Fruit fly (Drosophila melanogaster) whole organism, embryonic: Measurements from ENCODE around the gene CG14013.

Experiments
- BtbVII ChIP-seq: fragments of 200-800 bp; sonication (Bioruptor generic); optimal IDR thresholded peaks from 3 replicates; lab custom pipeline; 2017; ENCODE audit warnings: missing biosample characterization, mild to moderate bottlenecking, missing genetic modification characterization
- C15 ChIP-seq: fragments of 200-800 bp; sonication (Bioruptor generic); IDR thresholded peaks from 3 replicates; pipeline ENCODE4 v1.3.6; 2022; ENCODE audit warnings: missing biosample characterization, missing genetic modification characterization
- CG11696 ChIP-seq: fragments of 200-800 bp; sonication (Bioruptor generic); IDR thresholded peaks from 2 replicates; pipeline ENCODE4 v1.3.6; 2022; ENCODE audit warnings: missing biosample characterization, missing genetic modification characterization
- CG15696 ChIP-seq: fragments of 200-800 bp; sonication (Bioruptor generic); optimal IDR thresholded peaks from 2 replicates; lab custom pipeline; 2019; ENCODE audit warnings: missing biosample characterization, mild to moderate bottlenecking, missing genetic modification characterization, moderate library complexity
- CG17361 ChIP-seq: fragments of 200-800 bp; sonication (Bioruptor generic); IDR thresholded peaks from 3 replicates; pipeline ENCODE4 v1.3.6; 2022; ENCODE audit warnings: missing biosample characterization, missing genetic modification characterization
- CG18262 ChIP-seq: fragments of 200-800 bp; optimal IDR thresholded peaks from 3 replicates; lab custom pipeline; 2019; ENCODE audit warnings: missing biosample characterization, mild to moderate bottlenecking, missing genetic modification characterization, moderate library complexity
- CG31441 ChIP-seq: fragments of 200-800 bp; sonication (Bioruptor generic); IDR thresholded peaks from 2 replicates; pipeline ENCODE4 v1.3.6; 2022; ENCODE audit warnings: missing biosample characterization, missing genetic modification characterization
- CG32532 ChIP-seq: fragments of 200-800 bp; sonication (Bioruptor generic); IDR thresholded peaks from 2 replicates; pipeline ENCODE4 v1.3.6; 2022; ENCODE audit warnings: missing biosample characterization, missing genetic modification characterization
- CG3847 ChIP-seq: fragments of 200-800 bp; sonication (Bioruptor generic); IDR thresholded peaks from 2 replicates; pipeline ENCODE4 v1.3.6; 2022; ENCODE audit warnings: missing biosample characterization, missing genetic modification characterization
- CG6854 ChIP-seq: fragments of 200-800 bp; sonication (Bioruptor generic); optimal IDR thresholded peaks from 3 replicates; lab custom pipeline; 2017; ENCODE audit warnings: missing biosample characterization, mild to moderate bottlenecking, missing genetic modification characterization
- CG7839 ChIP-seq: fragments of 200-800 bp; sonication (Bioruptor generic); optimal IDR thresholded peaks from 3 replicates; lab custom pipeline; 2018; ENCODE audit warnings: missing biosample characterization, mild to moderate bottlenecking, missing genetic modification characterization, moderate library complexity
- CG8290 ChIP-seq, 3 experiments: fragments of 200-800 bp; sonication (Bioruptor generic); optimal IDR thresholded peaks; 2 replicates each; lab custom pipeline; 2016 to 2019; ENCODE audit warnings: missing biosample characterization in 3 of 3, missing genetic modification characterization in 3 of 3, mild to moderate bottlenecking in 2 of 3, moderate library complexity in 1 of 3
- CG8359 ChIP-seq: fragments of 200-800 bp; sonication (Bioruptor generic); optimal IDR thresholded peaks from 2 replicates; lab custom pipeline; 2017; ENCODE audit warnings: missing biosample characterization, mild to moderate bottlenecking, missing genetic modification characterization, borderline replicate concordance
- CG8765 ChIP-seq: fragments of 200-800 bp; sonication (Bioruptor generic); IDR thresholded peaks from 2 replicates; pipeline ENCODE4 v1.3.6; 2022; ENCODE audit warnings: missing biosample characterization, missing genetic modification characterization
- CG8924 ChIP-seq: fragments of 200-800 bp; optimal IDR thresholded peaks from 3 replicates; lab custom pipeline; 2019; ENCODE audit warnings: missing biosample characterization, mild to moderate bottlenecking, missing genetic modification characterization, moderate library complexity
- CG9727 ChIP-seq: fragments of 200-800 bp; sonication (Bioruptor generic); optimal IDR thresholded peaks from 3 replicates; lab custom pipeline; 2017; ENCODE audit warnings: missing biosample characterization, mild to moderate bottlenecking, missing genetic modification characterization
- Chrac-16 ChIP-seq: fragments of 200-800 bp; sonication (Bioruptor generic); optimal IDR thresholded peaks from 3 replicates; lab custom pipeline; 2016; ENCODE audit warnings: missing biosample characterization, missing genetic modification characterization
- Dbx ChIP-seq: fragments of 200-800 bp; sonication (Bioruptor generic); IDR thresholded peaks from 3 replicates; pipeline ENCODE4 v1.3.6; 2022; ENCODE audit warnings: missing biosample characterization, missing genetic modification characterization
- Dek ChIP-seq: fragments of 200-800 bp; sonication (Bioruptor generic); optimal IDR thresholded peaks from 3 replicates; lab custom pipeline; 2019; ENCODE audit warnings: missing biosample characterization, mild to moderate bottlenecking, missing genetic modification characterization, moderate library complexity
- Fer2 ChIP-seq: fragments of 200-800 bp; sonication (Bioruptor generic); optimal IDR thresholded peaks from 2 replicates; lab custom pipeline; 2018; ENCODE audit warnings: missing biosample characterization, mild to moderate bottlenecking, missing genetic modification characterization, moderate library complexity
- HLH54F ChIP-seq: fragments of 200-800 bp; sonication (Bioruptor generic); optimal IDR thresholded peaks from 3 replicates; lab custom pipeline; 2016; ENCODE audit warnings: missing biosample characterization, missing genetic modification characterization
- Hsf ChIP-seq: fragments of 200-800 bp; sonication (Bioruptor generic); optimal IDR thresholded peaks from 3 replicates; lab custom pipeline; 2016; ENCODE audit warnings: missing biosample characterization, missing genetic modification characterization
- Myb ChIP-seq: fragments of 200-800 bp; sonication (Bioruptor generic); optimal IDR thresholded peaks from 2 replicates; lab custom pipeline; 2016; ENCODE audit warnings: missing biosample characterization, missing genetic modification characterization
- Opbp ChIP-seq: fragments of 200-800 bp; sonication (Bioruptor generic); IDR thresholded peaks from 3 replicates; pipeline ENCODE4 v1.3.6; 2022; ENCODE audit warnings: missing biosample characterization, missing genetic modification characterization; ENCODE audit not compliant: partially characterized antibody
- Optix ChIP-seq: fragments of 200-800 bp; sonication (Bioruptor generic); IDR thresholded peaks from 3 replicates; pipeline ENCODE4 v1.3.6; 2022; ENCODE audit warnings: missing biosample characterization, missing genetic modification characterization
- Pdp1 ChIP-seq, 2 experiments: fragments of 200-800 bp; sonication (Bioruptor generic); optimal IDR thresholded peaks; 3 replicates each; lab custom pipeline; 2016; ENCODE audit warnings: missing biosample characterization in 2 of 2, missing genetic modification characterization in 2 of 2, mild to moderate bottlenecking in 1 of 2, moderate library complexity in 1 of 2
- Poxn ChIP-seq: fragments of 200-800 bp; sonication (Bioruptor generic); IDR thresholded peaks from 2 replicates; pipeline ENCODE4 v1.3.6; 2022; ENCODE audit warnings: missing biosample characterization, missing genetic modification characterization
- Rx ChIP-seq: fragments of 200-800 bp; sonication (Bioruptor generic); IDR thresholded peaks from 2 replicates; pipeline ENCODE4 v1.3.6; 2022; ENCODE audit warnings: missing biosample characterization, missing genetic modification characterization
- Stat92E ChIP-seq, 3 experiments: fragments of >200 bp in 2 of 3; fragments of 200-800 bp in 1 of 3; sonication (Bioruptor generic) in 1 of 3; optimal IDR thresholded peaks; 2 replicates each; lab custom pipeline; 2017 to 2019; ENCODE audit warnings: missing biosample characterization in 3 of 3, missing genetic modification characterization in 3 of 3, mild to moderate bottlenecking in 1 of 3, moderate library complexity in 1 of 3
- chif ChIP-seq, 2 experiments: fragments of 200-800 bp; sonication (Bioruptor generic); optimal IDR thresholded peaks; 3 replicates each; lab custom pipeline; 2016; ENCODE audit warnings: missing biosample characterization in 2 of 2, missing genetic modification characterization in 2 of 2
- crol ChIP-seq: fragments of 200-800 bp; sonication (Bioruptor generic); IDR thresholded peaks from 2 replicates; pipeline ENCODE4 v1.3.6; 2022; ENCODE audit warnings: missing biosample characterization, missing genetic modification characterization
- cwo ChIP-seq: fragments of 200-800 bp; sonication (Bioruptor generic); optimal IDR thresholded peaks from 3 replicates; lab custom pipeline; 2017; ENCODE audit warnings: missing biosample characterization, missing genetic modification characterization, mild to moderate bottlenecking, moderate library complexity, missing genetic modification reagents
- dati ChIP-seq: fragments of 200-800 bp; sonication (Bioruptor generic); IDR thresholded peaks from 2 replicates; pipeline ENCODE4 v1.3.6; 2022; ENCODE audit warnings: missing biosample characterization, missing genetic modification characterization
- dpn ChIP-seq, 2 experiments: fragments of 200-800 bp; sonication (Bioruptor generic); optimal IDR thresholded peaks; 3 replicates each; lab custom pipeline; 2016; ENCODE audit warnings: missing biosample characterization in 2 of 2, missing genetic modification characterization in 2 of 2
- exex ChIP-seq: fragments of 200-800 bp; sonication (Bioruptor generic); optimal IDR thresholded peaks from 4 replicates; lab custom pipeline; 2018; ENCODE audit warnings: missing biosample characterization, mild to moderate bottlenecking, missing genetic modification characterization, moderate library complexity
- fd64A ChIP-seq: fragments of 200-800 bp; sonication (Bioruptor generic); optimal IDR thresholded peaks from 3 replicates; lab custom pipeline; 2018; ENCODE audit warnings: missing biosample characterization, mild to moderate bottlenecking, missing genetic modification characterization
- hth ChIP-seq: fragments of >200 bp; optimal IDR thresholded peaks from 2 replicates; lab custom pipeline; 2017; ENCODE audit warnings: inconsistent platforms
- jing ChIP-seq: fragments of 200-800 bp; sonication (Bioruptor generic); optimal IDR thresholded peaks from 2 replicates; lab custom pipeline; 2018; ENCODE audit warnings: missing biosample characterization, mild to moderate bottlenecking, missing genetic modification characterization
- luna ChIP-seq: fragments of 200-800 bp; sonication (Bioruptor generic); optimal IDR thresholded peaks from 2 replicates; lab custom pipeline; 2016; ENCODE audit warnings: missing biosample characterization, missing genetic modification characterization
- mld ChIP-seq: fragments of 200-800 bp; sonication (Bioruptor generic); IDR thresholded peaks from 3 replicates; pipeline ENCODE4 v1.3.6; 2022; ENCODE audit warnings: missing biosample characterization, missing genetic modification characterization; ENCODE audit not compliant: partially characterized antibody
- nmo ChIP-seq: fragments of 200-800 bp; sonication (Bioruptor generic); optimal IDR thresholded peaks from 2 replicates; lab custom pipeline; 2018; ENCODE audit warnings: missing biosample characterization, mild to moderate bottlenecking, missing genetic modification characterization, moderate library complexity
- pan ChIP-seq, 4 experiments: fragments of >200 bp in 3 of 4; fragments of 200-800 bp in 1 of 4; sonication (Bioruptor generic) in 1 of 4; optimal IDR thresholded peaks in 3 of 4; IDR thresholded peaks in 1 of 4; 2 replicates each; pipeline versions ENCODE4 v1.3.6 to Lab custom; 2017 to 2022; ENCODE audit warnings: missing biosample characterization in 2 of 4, missing genetic modification characterization in 2 of 4, mixed read lengths in 1 of 4
- peb ChIP-seq: fragments of 200-800 bp; sonication (Bioruptor generic); IDR thresholded peaks from 2 replicates; pipeline ENCODE4 v1.3.6; 2022; ENCODE audit warnings: missing biosample characterization, missing genetic modification characterization
- sima ChIP-seq: fragments of 200-800 bp; sonication (Bioruptor generic); optimal IDR thresholded peaks from 2 replicates; lab custom pipeline; 2016; ENCODE audit warnings: missing biosample characterization, missing genetic modification characterization
- zen2 ChIP-seq: fragments of 200-800 bp; sonication (Bioruptor generic); IDR thresholded peaks from 3 replicates; pipeline ENCODE4 v1.3.6; 2022; ENCODE audit warnings: missing biosample characterization, missing genetic modification characterization; ENCODE audit not compliant: partially characterized antibody

The CG14013 gene

dm6 chr2L:5523848-5524473, 29.7 kb downstream of the CG14013 start, which contains the start of the genes Vps52 and Elp4 (continued):
- TF ChIP-seq Poxn (GFP tag; lab: Robert Waterston, UW): no peak
- TF ChIP-seq Rx (GFP tag; lab: Robert Waterston, UW): no peak
- TF ChIP-seq chif (GFP tag; optimal IDR thresholded peaks at IDR 0.05; lab: Kevin White, UChicago): peak; percentile 43 to 57
- TF ChIP-seq fd64A (GFP tag; lab: Kevin White, UChicago): no peak
- TF ChIP-seq BtbVII (GFP tag; lab: Kevin White, UChicago): peak; percentile 16
- TF ChIP-seq CG8359: no peak
- peak; percentile 40 for TF ChIP-seq cwo (GFP tag; lab: Kevin White, UChicago)
- peak; percentile 89 for TF ChIP-seq nmo
- TF ChIP-seq CG9727 (GFP tag; lab: Kevin White, UChicago): peak; percentile 85
- TF ChIP-seq crol (GFP tag; lab: Robert Waterston, UW): no peak
- TF ChIP-seq mld: 0 out of 3 replicates have a peak, but pooled peaks have one; percentile 48
- TF ChIP-seq CG8765 (GFP tag; lab: Robert Waterston, UW): no peak
- peak; percentile 70 for TF ChIP-seq CG15696 (tag; lab: Kevin White, UChicago)
- peak; percentile 36; the same call in 1 of the 2 replicates for TF ChIP-seq peb
- TF ChIP-seq Opbp (GFP tag; lab: Robert Waterston, UW): peak; percentile 83

- TF ChIP-seq luna (GFP tag; lab: Kevin White, UChicago) (no peak), dati (no peak), CG17361 (GFP tag; lab: Robert Waterston, UW) (no peak), HLH54F (GFP tag; lab: Kevin White, UChicago) (no peak), CG32532 (GFP tag; lab: Robert Waterston, UW) (no peak), Pdp1 (GFP tag; optimal IDR thresholded peaks at IDR 0.05; lab: Kevin White, UChicago) (peak in 1 of 2 experiments; percentile 20), Dek (tag; lab: Kevin White, UChicago) (no peak), hth (lab: Kevin White, UChicago) (no peak), CG11696 (GFP tag; lab: Robert Waterston, UW) (peak; percentile 71), CG7839 (tag; lab: Kevin White, UChicago) (peak; percentile 11), exex (tag; lab: Kevin White, UChicago) (peak; percentile 33), pan (optimal IDR thresholded peaks at IDR 0.05; lab: Kevin White, UChicago) (no peak), pan (GFP tag; optimal IDR thresholded peaks at IDR 0.05 in 1 of 2, IDR thresholded peaks at IDR 0.05 in 1 of 2) (peak in 1 of 2 experiments; percentile 7)
These were observed 32.9 kb downstream of the CG14013 start for dm6 chr2L:5520757-5521156.

dm6 chr2L:5519846-5520384, 33.7 kb downstream of the CG14013 start, which contains the start of the genes CG7382 and cl:
Gene CG7382, minus strand, starts transcription at chr2L:5519896.
Gene cl, plus strand, starts transcription at chr2L:5520135.
- no peak for TF ChIP-seq jing (GFP tag; lab: Kevin White, UChicago)
- TF ChIP-seq CG8290 (GFP tag; optimal IDR thresholded peaks at IDR 0.05; lab: Kevin White, UChicago): peak; percentile 46
- TF ChIP-seq CG8290 (tag; optimal IDR thresholded peaks at IDR 0.05; lab: Kevin White, UChicago): no peak
- peak; percentile 10 for TF ChIP-seq Myb (GFP tag; lab: Kevin White, UChicago)
- peak; percentile 69 for TF ChIP-seq CG3847
- peak; percentile 9 for TF ChIP-seq Fer2 (tag; lab: Kevin White, UChicago)
- TF ChIP-seq CG18262 (tag; lab: Kevin White, UChicago): peak; percentile 56
- peak; percentile 61; the same call in 1 of the 2 replicates for TF ChIP-seq CG31441
- TF ChIP-seq Hsf (GFP tag; lab: Kevin White, UChicago): peak; percentile 24
- peak; percentile 22 for TF ChIP-seq CG8924 (tag; lab: Kevin White, UChicago)
- TF ChIP-seq C15: no peak
- no peak for TF ChIP-seq Optix (GFP tag; lab: Robert Waterston, UW)
- TF ChIP-seq Dbx (GFP tag; lab: Robert Waterston, UW): 0 out of 3 replicates have a peak, but pooled peaks have one; percentile 33
- TF ChIP-seq sima (GFP tag; lab: Kevin White, UChicago): no peak
- no peak for TF ChIP-seq dati
- TF ChIP-seq dpn (GFP tag; optimal IDR thresholded peaks at IDR 0.05; lab: Kevin White, UChicago): peak in 1 of 2 experiments; percentile 57
- peak; percentile 6 for TF ChIP-seq Chrac-16 (GFP tag; lab: Kevin White, UChicago)
- TF ChIP-seq pan (optimal IDR thresholded peaks at IDR 0.05; lab: Kevin White, UChicago): no peak
- TF ChIP-seq pan (GFP tag; optimal IDR thresholded peaks at IDR 0.05 in 1 of 2, IDR thresholded peaks at IDR 0.05 in 1 of 2): peak in 1 of 2 experiments; percentile 18
- no peak for TF ChIP-seq CG6854 (GFP tag; lab: Kevin White, UChicago)
- TF ChIP-seq Stat92E (GFP tag; optimal IDR thresholded peaks at IDR 0.05; lab: Kevin White, UChicago): peak in 1 of 3 experiments; percentile 24
- TF ChIP-seq zen2: no peak
